Fruit fly (Drosophila melanogaster): ENCODE data around the gene CG14143.

DNA sequence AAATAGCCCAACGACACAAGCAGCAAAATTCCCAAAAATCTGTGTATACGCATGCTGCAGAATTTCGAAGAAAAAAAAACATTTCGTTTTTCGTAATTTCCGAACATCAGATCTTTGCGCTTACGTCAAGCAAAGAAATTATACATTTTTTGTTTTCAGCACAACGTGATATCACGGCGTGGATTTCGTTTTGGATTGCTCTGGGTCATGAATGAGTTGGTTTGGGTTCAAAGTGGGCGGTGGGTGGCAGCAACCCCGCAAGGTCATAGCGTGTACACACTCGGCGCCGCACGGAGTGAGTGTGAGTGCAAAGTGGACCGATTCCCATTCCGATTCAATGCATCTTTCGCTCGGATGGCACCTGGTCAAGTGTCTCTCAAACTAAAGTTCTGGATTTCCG, 9.9 kb upstream of the CG14143 start:
- TF ChIP-seq Pif1B (GFP tag; optimal IDR thresholded peaks at IDR 0.05), result no peak
- TF ChIP-seq CG10348 (GFP tag; IDR thresholded peaks at IDR 0.05), result no peak
- TF ChIP-seq CG15710 (tag; optimal IDR thresholded peaks at IDR 0.05), result no peak
- no peak for TF ChIP-seq CG32121 (GFP tag; IDR thresholded peaks at IDR 0.05)
- TF ChIP-seq Ets98B (GFP tag; IDR thresholded peaks at IDR 0.05), result no peak
- no peak for TF ChIP-seq Pif1A (GFP tag; optimal IDR thresholded peaks at IDR 0.05)
- TF ChIP-seq gl (tag; optimal IDR thresholded peaks at IDR 0.05), result no peak
- TF ChIP-seq Snoo (tag; optimal IDR thresholded peaks at IDR 0.05), result no peak
- TF ChIP-seq CG12605 (GFP tag; IDR thresholded peaks at IDR 0.05), result no peak
- no peak for TF ChIP-seq CG14655 (GFP tag; optimal IDR thresholded peaks at IDR 0.05)
- no peak for TF ChIP-seq CG9948 (tag; optimal IDR thresholded peaks at IDR 0.05)
- TF ChIP-seq CG17806 (tag; optimal IDR thresholded peaks at IDR 0.05), result no peak
- TF ChIP-seq D1 (tag; optimal IDR thresholded peaks at IDR 0.05), result no peak
